Fruit fly (Drosophila melanogaster) whole organism, embryonic: ENCODE results near the gene Kdsr.

Experiments used
- Ada2b ChIP-seq: fragments of 200-800 bp; sonication (Bioruptor generic); IDR thresholded peaks from 2 replicates; pipeline ENCODE4 v1.3.6; 2022; ENCODE audit warnings: missing biosample characterization, missing genetic modification characterization
- Adf1 ChIP-seq: fragments of 200-800 bp; sonication (Bioruptor generic); IDR thresholded peaks from 2 replicates; pipeline ENCODE4 v1.3.6; 2022; ENCODE audit warnings: missing biosample characterization, missing genetic modification characterization
- CG13296 ChIP-seq: fragments of 200-800 bp; sonication (Bioruptor generic); optimal IDR thresholded peaks from 3 replicates; lab custom pipeline; 2018; ENCODE audit warnings: missing biosample characterization, mild to moderate bottlenecking, missing genetic modification characterization
- CG15011 ChIP-seq: fragments of 200-800 bp; sonication (Bioruptor generic); optimal IDR thresholded peaks from 3 replicates; lab custom pipeline; 2018; ENCODE audit warnings: missing biosample characterization, mild to moderate bottlenecking, missing genetic modification characterization
- CG15696 ChIP-seq: fragments of 200-800 bp; sonication (Bioruptor generic); optimal IDR thresholded peaks from 2 replicates; lab custom pipeline; 2019; ENCODE audit warnings: missing biosample characterization, mild to moderate bottlenecking, missing genetic modification characterization, moderate library complexity
- CG16813 ChIP-seq: fragments of 200-800 bp; sonication (Bioruptor generic); IDR thresholded peaks from 3 replicates; pipeline ENCODE4 v1.3.6; 2022; ENCODE audit warnings: missing biosample characterization, missing genetic modification characterization; ENCODE audit not compliant: partially characterized antibody
- CG18599 ChIP-seq: fragments of 200-800 bp; sonication (Bioruptor generic); optimal IDR thresholded peaks from 3 replicates; lab custom pipeline; 2017; ENCODE audit warnings: missing biosample characterization, missing genetic modification characterization, mild to moderate bottlenecking, moderate library complexity, missing genetic modification reagents
- CG32772 ChIP-seq: fragments of 200-800 bp; sonication (Bioruptor generic); IDR thresholded peaks from 2 replicates; pipeline ENCODE4 v1.3.6; 2022; ENCODE audit warnings: missing biosample characterization, missing genetic modification characterization
- CG3726 ChIP-seq: fragments of 200-800 bp; sonication (Bioruptor generic); IDR thresholded peaks from 3 replicates; pipeline ENCODE4, ENCODE4 v1.3.6; 2022; ENCODE audit warnings: missing biosample characterization, missing genetic modification characterization
- CG4282 ChIP-seq: fragments of 200-800 bp; sonication (Bioruptor generic); optimal IDR thresholded peaks from 2 replicates; lab custom pipeline; 2016; ENCODE audit warnings: missing biosample characterization, missing genetic modification characterization
- CG4854 ChIP-seq: fragments of 200-800 bp; sonication (Bioruptor generic); optimal IDR thresholded peaks from 2 replicates; lab custom pipeline; 2016; ENCODE audit warnings: missing biosample characterization, missing genetic modification characterization, inconsistent platforms
- CG7372 ChIP-seq: fragments of 200-800 bp; sonication (Bioruptor generic); IDR thresholded peaks from 2 replicates; pipeline ENCODE4 v1.3.6; 2022; ENCODE audit warnings: missing biosample characterization, missing genetic modification characterization
- CG9437 ChIP-seq: fragments of 200-800 bp; sonication (Bioruptor generic); optimal IDR thresholded peaks from 2 replicates; lab custom pipeline; 2018; ENCODE audit warnings: missing biosample characterization, mild to moderate bottlenecking, missing genetic modification characterization
- Ets97D ChIP-seq: fragments of 200-800 bp; sonication (Bioruptor generic); optimal IDR thresholded peaks from 3 replicates; lab custom pipeline; 2016; ENCODE audit warnings: missing biosample characterization, missing genetic modification characterization
- HLH3B ChIP-seq: fragments of 200-800 bp; sonication (Bioruptor generic); IDR thresholded peaks from 2 replicates; pipeline ENCODE4 v1.3.6; 2022; ENCODE audit warnings: missing biosample characterization, missing genetic modification characterization
- Hr51 ChIP-seq, 2 experiments: fragments of 200-800 bp; sonication (Bioruptor generic); optimal IDR thresholded peaks; 2 replicates in 1 of 2; 3 replicates in 1 of 2; lab custom pipeline; 2016 to 2018; ENCODE audit warnings: missing biosample characterization in 2 of 2, missing genetic modification characterization in 2 of 2, mild to moderate bottlenecking in 1 of 2, moderate library complexity in 1 of 2
- Jarid2 ChIP-seq: fragments of 200-800 bp; sonication (Bioruptor generic); optimal IDR thresholded peaks from 3 replicates; lab custom pipeline; 2017; ENCODE audit warnings: mild to moderate bottlenecking, missing biosample characterization, missing genetic modification reagents, missing genetic modification characterization
- Lpt ChIP-seq: fragments of >200 bp; optimal IDR thresholded peaks from 2 replicates; lab custom pipeline; 2018; ENCODE audit warnings: missing biosample characterization, missing genetic modification characterization
- Med ChIP-seq: fragments of 200-800 bp; sonication (Bioruptor generic); peaks from one replicate; lab custom pipeline; 2016; ENCODE audit warnings: missing biosample characterization, missing genetic modification characterization, mild to moderate bottlenecking, inconsistent platforms, moderate library complexity
- Meics ChIP-seq: fragments of 200-800 bp; sonication (Bioruptor generic); optimal IDR thresholded peaks from 2 replicates; lab custom pipeline; 2017; ENCODE audit warnings: missing biosample characterization, mild to moderate bottlenecking, missing genetic modification characterization
- NC2β ChIP-seq: fragments of 200-800 bp; sonication (Bioruptor generic); optimal IDR thresholded peaks from 2 replicates; lab custom pipeline; 2016; ENCODE audit warnings: missing biosample characterization, missing genetic modification characterization
- Nf-YC ChIP-seq: fragments of 200-800 bp; optimal IDR thresholded peaks from 3 replicates; lab custom pipeline; 2019; ENCODE audit warnings: missing biosample characterization, mild to moderate bottlenecking, missing genetic modification characterization, moderate library complexity
- Rx ChIP-seq: fragments of 200-800 bp; sonication (Bioruptor generic); IDR thresholded peaks from 2 replicates; pipeline ENCODE4 v1.3.6; 2022; ENCODE audit warnings: missing biosample characterization, missing genetic modification characterization
- Scr ChIP-seq: fragments of 200-800 bp; sonication (Bioruptor generic); IDR thresholded peaks from 2 replicates; pipeline ENCODE4 v1.3.6; 2022; ENCODE audit warnings: missing biosample characterization, missing genetic modification characterization; ENCODE audit not compliant: partially characterized antibody
- Ssrp ChIP-seq: fragments of 200-800 bp; sonication (Bioruptor generic); optimal IDR thresholded peaks from 2 replicates; lab custom pipeline; 2018; ENCODE audit warnings: missing biosample characterization, mild to moderate bottlenecking, missing genetic modification characterization, moderate library complexity
- Trl ChIP-seq, 3 experiments: fragments of >200 bp in 2 of 3; fragments of 200-800 bp in 1 of 3; sonication (Bioruptor generic) in 1 of 3; optimal IDR thresholded peaks; 2 replicates in 1 of 3; 3 replicates in 2 of 3; lab custom pipeline; 2016 to 2017; ENCODE audit warnings: missing biosample characterization in 1 of 3, missing genetic modification characterization in 1 of 3
- ab ChIP-seq: fragments of 200-800 bp; sonication (Bioruptor generic); optimal IDR thresholded peaks from 2 replicates; lab custom pipeline; 2016; ENCODE audit warnings: missing biosample characterization, missing genetic modification characterization
- ac ChIP-seq: fragments of 200-800 bp; sonication (Bioruptor generic); optimal IDR thresholded peaks from 3 replicates; lab custom pipeline; 2017; ENCODE audit warnings: missing biosample characterization, mild to moderate bottlenecking, missing genetic modification characterization
- cg ChIP-seq: fragments of 200-800 bp; sonication (Bioruptor generic); optimal IDR thresholded peaks from 3 replicates; lab custom pipeline; 2019; ENCODE audit warnings: missing biosample characterization, mild to moderate bottlenecking, missing genetic modification characterization, moderate library complexity
- chinmo ChIP-seq: fragments of 200-800 bp; sonication (Bioruptor generic); IDR thresholded peaks from 4 replicates; pipeline ENCODE4 v1.3.6; 2022; ENCODE audit warnings: missing biosample characterization, missing genetic modification characterization; ENCODE audit not compliant: partially characterized antibody
- dimm ChIP-seq: fragments of 200-800 bp; sonication (Bioruptor generic); IDR thresholded peaks from 2 replicates; pipeline ENCODE4 v1.3.6; 2022; ENCODE audit warnings: missing biosample characterization, missing genetic modification characterization
- dpn ChIP-seq, 2 experiments: fragments of 200-800 bp; sonication (Bioruptor generic); optimal IDR thresholded peaks; 3 replicates each; lab custom pipeline; 2016; ENCODE audit warnings: missing biosample characterization in 2 of 2, missing genetic modification characterization in 2 of 2
- dysf ChIP-seq: fragments of 200-800 bp; sonication (Bioruptor generic); IDR thresholded peaks from 3 replicates; pipeline ENCODE4 v1.3.6; 2022; ENCODE audit warnings: missing biosample characterization, missing genetic modification characterization
- ems ChIP-seq: fragments of 200-800 bp; sonication (Bioruptor generic); optimal IDR thresholded peaks from 3 replicates; lab custom pipeline; 2016; ENCODE audit warnings: missing biosample characterization, missing genetic modification characterization
- fd102C ChIP-seq: fragments of 200-800 bp; sonication (Bioruptor generic); optimal IDR thresholded peaks from 2 replicates; lab custom pipeline; 2018; ENCODE audit warnings: missing biosample characterization, mild to moderate bottlenecking, missing genetic modification characterization, moderate library complexity
- gcm2 ChIP-seq: fragments of 200-800 bp; sonication (Bioruptor generic); optimal IDR thresholded peaks from 2 replicates; lab custom pipeline; 2016; ENCODE audit warnings: missing biosample characterization, missing genetic modification characterization
- gem ChIP-seq: fragments of 200-800 bp; sonication (Bioruptor generic); optimal IDR thresholded peaks from 2 replicates; lab custom pipeline; 2019; ENCODE audit warnings: missing biosample characterization, mild to moderate bottlenecking, missing genetic modification characterization, moderate library complexity
- hth ChIP-seq: fragments of >200 bp; optimal IDR thresholded peaks from 2 replicates; lab custom pipeline; 2017; ENCODE audit warnings: inconsistent platforms
- luna ChIP-seq: fragments of 200-800 bp; sonication (Bioruptor generic); optimal IDR thresholded peaks from 2 replicates; lab custom pipeline; 2016; ENCODE audit warnings: missing biosample characterization, missing genetic modification characterization
- maf-S ChIP-seq: fragments of 200-800 bp; sonication (Bioruptor generic); optimal IDR thresholded peaks from 2 replicates; lab custom pipeline; 2016; ENCODE audit warnings: missing biosample characterization, missing genetic modification characterization
- oc ChIP-seq: fragments of 200-800 bp; sonication (Bioruptor generic); optimal IDR thresholded peaks from 2 replicates; lab custom pipeline; 2018; ENCODE audit warnings: missing biosample characterization, mild to moderate bottlenecking, missing genetic modification characterization, moderate library complexity
- otp ChIP-seq: fragments of 200-800 bp; sonication (Bioruptor generic); IDR thresholded peaks from 3 replicates; pipeline ENCODE4, ENCODE4 v1.3.6; 2022; ENCODE audit warnings: missing biosample characterization, missing genetic modification characterization
- pnt ChIP-seq: fragments of 200-800 bp; sonication (Bioruptor generic); optimal IDR thresholded peaks from 3 replicates; lab custom pipeline; 2016; ENCODE audit warnings: missing biosample characterization, missing genetic modification characterization
- ranshi ChIP-seq: fragments of 200-800 bp; sonication (Bioruptor generic); IDR thresholded peaks from 2 replicates; pipeline ENCODE4 v1.3.6; 2022; ENCODE audit warnings: missing biosample characterization, missing genetic modification characterization
- sc ChIP-seq, 3 experiments: fragments of >200 bp in 2 of 3; fragments of 200-800 bp in 1 of 3; sonication (Bioruptor generic) in 1 of 3; optimal IDR thresholded peaks; 2 replicates in 2 of 3; 3 replicates in 1 of 3; lab custom pipeline; 2017; ENCODE audit warnings: mild to moderate bottlenecking in 1 of 3, missing biosample characterization in 1 of 3, missing genetic modification characterization in 1 of 3, missing genetic modification reagents in 1 of 3
- slp2 ChIP-seq: fragments of 200-800 bp; sonication (Bioruptor generic); optimal IDR thresholded peaks from 2 replicates; lab custom pipeline; 2016; ENCODE audit warnings: missing biosample characterization, missing genetic modification characterization
- tll ChIP-seq, 2 experiments: fragments of 200-800 bp in 1 of 2; fragments of >200 bp in 1 of 2; sonication (Bioruptor generic) in 1 of 2; optimal IDR thresholded peaks; 2 replicates each; lab custom pipeline; 2017 to 2019; ENCODE audit warnings: missing biosample characterization in 2 of 2, missing genetic modification characterization in 2 of 2, mild to moderate bottlenecking in 1 of 2, moderate library complexity in 1 of 2
- tup ChIP-seq: fragments of 200-800 bp; sonication (Bioruptor generic); optimal IDR thresholded peaks from 2 replicates; lab custom pipeline; 2016; ENCODE audit warnings: missing biosample characterization, mild to moderate bottlenecking, missing genetic modification characterization, moderate library complexity
- wek ChIP-seq: fragments of 200-800 bp; sonication (Bioruptor generic); optimal IDR thresholded peaks from 3 replicates; lab custom pipeline; 2018; ENCODE audit warnings: missing biosample characterization, mild to moderate bottlenecking, missing genetic modification characterization, moderate library complexity

The Kdsr gene

DNA sequence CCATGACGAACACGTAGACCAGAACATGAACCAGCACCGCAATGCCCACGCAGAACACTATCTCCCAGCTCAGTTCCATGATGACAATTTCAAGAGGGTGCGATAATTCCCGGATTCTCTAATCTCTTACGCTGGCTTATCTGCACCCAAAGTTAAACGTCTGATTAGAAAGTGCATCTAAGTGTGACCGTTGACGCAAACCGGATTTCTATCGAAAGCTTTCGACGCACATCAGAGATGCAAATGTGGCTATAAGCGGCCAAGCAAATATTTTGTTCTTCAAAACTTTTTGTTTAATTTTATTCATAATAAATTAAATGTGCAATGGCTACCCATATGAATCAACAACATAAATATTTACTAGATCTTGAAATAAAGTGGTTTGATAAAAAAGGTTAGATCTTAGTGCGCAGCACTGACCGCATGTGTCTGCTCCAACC is at the start of gene Kdsr, which contains the start of gene CG11858 (continued):
- TF ChIP-seq Hr51 (GFP tag; optimal IDR thresholded peaks at IDR 0.05; lab: Kevin White, UChicago) (peak in 1 of 2 experiments; percentile 56), Rx (GFP tag; lab: Robert Waterston, UW) (peak; percentile 50), Lpt (no peak), CG32772 (GFP tag; lab: Robert Waterston, UW) (peak; percentile 68), ac (GFP tag; lab: Kevin White, UChicago) (no peak), tll (GFP tag; optimal IDR thresholded peaks at IDR 0.05; lab: Kevin White, UChicago) (no peak), Trl (optimal IDR thresholded peaks at IDR 0.05; lab: Kevin White, UChicago) (no peak), Trl (GFP tag; optimal IDR thresholded peaks at IDR 0.05; lab: Kevin White, UChicago) (peak; percentile 36), ab (GFP tag; lab: Kevin White, UChicago) (no peak), NC2β (peak; percentile 46), Adf1 (GFP tag; lab: Robert Waterston, UW) (peak; percentile 54), gem (tag; lab: Kevin White, UChicago) (no peak), sc (optimal IDR thresholded peaks at IDR 0.05; lab: Kevin White, UChicago) (no peak), sc (GFP tag; optimal IDR thresholded peaks at IDR 0.05; lab: Kevin White, UChicago) (no peak), chinmo (GFP tag; lab: Robert Waterston, UW) (peak; percentile 95), CG18599 (GFP tag; lab: Kevin White, UChicago) (no peak), CG7372 (GFP tag; lab: Robert Waterston, UW) (peak; percentile 35; the same call in 1 of the 2 replicates), dysf (GFP tag; lab: Robert Waterston, UW) (peak; percentile 70), Ada2b (GFP tag; lab: Robert Waterston, UW) (peak; percentile 57; the same call in 1 of the 2 replicates), dpn (GFP tag; optimal IDR thresholded peaks at IDR 0.05; lab: Kevin White, UChicago) (peak; percentile 56 to 57), CG3726 (GFP tag; lab: Robert Waterston, UW) (no peak), pnt (GFP tag; lab: Kevin White, UChicago) (peak; percentile 21), Ssrp (tag; lab: Kevin White, UChicago) (peak; percentile 57), CG15696 (tag; lab: Kevin White, UChicago) (peak; percentile 42), tup (GFP tag; lab: Kevin White, UChicago) (peak; percentile 9), maf-S (peak; percentile 40), fd102C (no peak), HLH3B (GFP tag; lab: Robert Waterston, UW) (peak; percentile 21; the same call in 1 of the 2 replicates), CG16813 (GFP tag; lab: Robert Waterston, UW) (no peak), hth (lab: Kevin White, UChicago) (no peak), ems (peak; percentile 19), Jarid2 (no peak), Nf-YC (tag; lab: Kevin White, UChicago) (peak; percentile 60), CG9437 (GFP tag; lab: Kevin White, UChicago) (peak; percentile 11), cg (GFP tag; lab: Kevin White, UChicago) (no peak), ranshi (GFP tag; lab: Robert Waterston, UW) (peak; percentile 54; the same call in 1 of the 2 replicates), otp (0 out of 3 replicates have a peak, but pooled peaks have one; percentile 43), slp2 (no peak), CG13296 (GFP tag; lab: Kevin White, UChicago) (peak; percentile 56), dimm (no peak), CG4282 (GFP tag; lab: Kevin White, UChicago) (no peak), Ets97D (GFP tag; lab: Kevin White, UChicago) (peak; percentile 71), wek (GFP tag; lab: Kevin White, UChicago) (peak; percentile 25), oc (peak; percentile 67), Med (peak; percentile 95), Meics (peak; percentile 61), CG15011 (GFP tag; lab: Kevin White, UChicago) (no peak), gcm2 (peak; percentile 28), Scr (GFP tag; lab: Robert Waterston, UW) (peak; percentile 40), luna (peak; percentile 40), CG4854 (GFP tag; lab: Kevin White, UChicago) (peak; percentile 55)
